Worm (Caenorhabditis elegans): ENCODE results near the gene chl-1.

DNA sequence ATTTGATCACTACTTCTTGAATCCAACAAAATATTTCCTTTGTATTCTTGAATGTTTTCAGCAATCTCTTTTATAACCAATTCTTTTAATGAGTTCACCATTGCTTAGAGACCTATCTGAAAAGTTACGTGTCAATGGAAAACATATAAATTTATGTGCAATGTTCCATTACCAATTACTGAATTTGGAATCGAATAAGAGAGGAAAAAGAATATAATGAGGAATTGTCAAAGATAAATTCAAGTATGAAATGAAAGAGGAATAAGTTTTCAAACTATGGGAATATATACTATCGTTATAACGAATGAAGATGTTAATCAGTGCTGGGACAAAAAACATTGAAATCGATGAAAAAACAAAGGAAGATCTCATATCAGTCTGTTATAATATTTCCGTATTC, 46.0 kb upstream of the chl-1 start, which contains the start of gene H04D03.4:
- TF ChIP-seq zag-1 (tag; optimal IDR thresholded peaks at IDR 0.05) (no peak), snpc-4 (tag; optimal IDR thresholded peaks at IDR 0.05) (no peak), nhr-237 (tag; optimal IDR thresholded peaks at IDR 0.05) (no peak), unc-39 (tag; optimal IDR thresholded peaks at IDR 0.05) (no peak), nhr-77 (tag; optimal IDR thresholded peaks at IDR 0.05) (no peak), mdl-1 (tag; optimal IDR thresholded peaks at IDR 0.05) (no peak), lin-13 (GFP tag; optimal IDR thresholded peaks at IDR 0.05) (no peak), elt-1 (tag; optimal IDR thresholded peaks at IDR 0.05) (no peak), R02D3.7 (tag; optimal IDR thresholded peaks at IDR 0.05) (no peak), blmp-1 (tag; optimal IDR thresholded peaks at IDR 0.05; ENCODE audit: insufficient read depth) (no peak), ama-1 (optimal IDR thresholded peaks at IDR 0.05) (no peak)
